Worm (Caenorhabditis elegans) whole organism, L1 larva: ENCODE measurements around the gene srg-4.

Experiments
- ama-1 ChIP-seq: fragments of 150-350 bp; optimal IDR thresholded peaks from 2 replicates; lab custom pipeline; 2014
- blmp-1 ChIP-seq: fragments of 150-350 bp; optimal IDR thresholded peaks from 2 replicates; lab custom pipeline; 2014; ENCODE audit warnings: missing biosample characterization, missing genetic modification characterization
- ceh-63 ChIP-seq: fragments of 200-800 bp; sonication (Bioruptor generic); optimal IDR thresholded peaks from 2 replicates; lab custom pipeline; 2018; ENCODE audit warnings: mild to moderate bottlenecking, missing genetic modification characterization, missing compliant biosample characterization
- ceh-8 ChIP-seq: fragments of 200-800 bp; sonication (Bioruptor generic); optimal IDR thresholded peaks from 2 replicates; lab custom pipeline; 2018; ENCODE audit warnings: mild to moderate bottlenecking, missing genetic modification characterization, moderate library complexity, missing compliant biosample characterization
- ceh-88 ChIP-seq: fragments of 200-800 bp; sonication (Bioruptor generic); IDR thresholded peaks from 2 replicates; pipeline ENCODE4 v1.3.6; 2022; ENCODE audit warnings: missing genetic modification characterization, missing compliant biosample characterization
- dpl-1 ChIP-seq, 3 experiments: fragments of 150-350 bp in 2 of 3; sonication (generic microtip) in 1 of 3; optimal IDR thresholded peaks; 2 replicates each; lab custom pipeline; 2014 to 2017; ENCODE audit warnings: missing biosample characterization in 3 of 3, missing genetic modification characterization in 3 of 3, missing genetic modification reagents in 3 of 3
- efl-1 ChIP-seq, 4 experiments: fragments of 150-350 bp; optimal IDR thresholded peaks in 3 of 4; peaks in 1 of 4; 1 replicate in 1 of 4; 2 replicates in 3 of 4; lab custom pipeline; 2014; ENCODE audit warnings: missing biosample characterization in 2 of 4, missing genetic modification characterization in 2 of 4, missing genetic modification reagents in 2 of 4
- egl-13 ChIP-seq: sonication (generic microtip); optimal IDR thresholded peaks from 2 replicates; lab custom pipeline; 2016; ENCODE audit warnings: missing genotype, missing genetic modification reagents, missing genetic modification characterization, missing compliant biosample characterization
- elt-2 ChIP-seq: sonication (generic microtip); optimal IDR thresholded peaks from 2 replicates; lab custom pipeline; 2016; ENCODE audit warnings: missing genetic modification characterization, mild to moderate bottlenecking, inconsistent platforms, missing compliant biosample characterization, missing genetic modification reagents
- elt-3 ChIP-seq, 6 experiments: fragments of 150-350 bp in 1 of 6; sonication (generic microtip); optimal IDR thresholded peaks; 2 replicates each; lab custom pipeline; 2017 to 2018; ENCODE audit warnings: missing biosample characterization in 6 of 6, missing genetic modification characterization in 6 of 6, inconsistent platforms in 1 of 6
- fos-1 ChIP-seq: fragments of 150-350 bp; optimal IDR thresholded peaks from 2 replicates; lab custom pipeline; 2014; ENCODE audit warnings: missing biosample characterization, missing genetic modification characterization
- hlh-4 ChIP-seq: sonication (generic microtip); optimal IDR thresholded peaks from 2 replicates; lab custom pipeline; 2016; ENCODE audit warnings: mild to moderate bottlenecking, missing genetic modification characterization, missing compliant biosample characterization
- lin-14 ChIP-seq: fragments of 200-800 bp; sonication (Bioruptor generic); optimal IDR thresholded peaks from 2 replicates; lab custom pipeline; 2018; ENCODE audit warnings: mild to moderate bottlenecking, missing genetic modification characterization, moderate library complexity, missing compliant biosample characterization
- lin-15B ChIP-seq: fragments of 150-350 bp; sonication (generic microtip); optimal IDR thresholded peaks from 3 replicates; lab custom pipeline; 2014; ENCODE audit warnings: missing biosample characterization, missing genetic modification characterization
- lin-35 ChIP-seq, 2 experiments: fragments of 150-350 bp; optimal IDR thresholded peaks; 2 replicates each; lab custom pipeline; 2014; ENCODE audit warnings: missing biosample characterization in 2 of 2, missing genetic modification characterization in 2 of 2, missing genetic modification reagents in 2 of 2
- lsy-2 ChIP-seq, 2 experiments: fragments of 150-350 bp; optimal IDR thresholded peaks; 2 replicates each; lab custom pipeline; 2014; ENCODE audit warnings: missing biosample characterization in 2 of 2, missing genetic modification characterization in 2 of 2
- mab-9 ChIP-seq: fragments of 200-800 bp; sonication (Bioruptor generic); IDR thresholded peaks from 2 replicates; pipeline ENCODE4 v1.3.6; 2022; ENCODE audit warnings: missing genetic modification reagents, missing genetic modification characterization, missing compliant biosample characterization
- mef-2 ChIP-seq: fragments of 150-350 bp; optimal IDR thresholded peaks from 2 replicates; lab custom pipeline; 2014; ENCODE audit warnings: missing biosample characterization, missing genetic modification characterization
- mep-1 ChIP-seq: fragments of 150-350 bp; optimal IDR thresholded peaks from 2 replicates; lab custom pipeline; 2014; ENCODE audit warnings: missing biosample characterization, missing genetic modification characterization
- nhr-19 ChIP-seq: fragments of 200-800 bp; sonication (Bioruptor generic); conservative IDR thresholded peaks from 2 replicates; pipeline ENCODE4 v1.3.6; 2022; ENCODE audit warnings: missing genetic modification characterization, missing compliant biosample characterization
- nhr-76 ChIP-seq: sonication (generic microtip); optimal IDR thresholded peaks from 2 replicates; lab custom pipeline; 2017; ENCODE audit warnings: missing biosample characterization, missing genetic modification characterization
- nhr-85 ChIP-seq: sonication (generic microtip); peaks from one replicate; lab custom pipeline; 2016; ENCODE audit warnings: missing genetic modification characterization, inconsistent platforms, missing compliant biosample characterization
- pax-3 ChIP-seq: fragments of 200-800 bp; sonication (Bioruptor generic); optimal IDR thresholded peaks from 2 replicates; lab custom pipeline; 2018; ENCODE audit warnings: mild to moderate bottlenecking, missing genetic modification characterization, moderate library complexity, missing compliant biosample characterization
- rnt-1 ChIP-seq: sonication (generic microtip); optimal IDR thresholded peaks from 2 replicates; lab custom pipeline; 2016; ENCODE audit warnings: mild to moderate bottlenecking, missing genetic modification characterization, moderate library complexity, missing compliant biosample characterization
- snpc-4 ChIP-seq: fragments of 150-350 bp; optimal IDR thresholded peaks from 2 replicates; lab custom pipeline; 2014; ENCODE audit warnings: missing biosample characterization, missing genetic modification characterization
- snu-23 ChIP-seq: sonication (generic microtip); optimal IDR thresholded peaks from 2 replicates; lab custom pipeline; 2016; ENCODE audit warnings: missing genetic modification characterization, missing compliant biosample characterization
- sup-37 ChIP-seq: fragments of 200-800 bp; sonication (Bioruptor generic); optimal IDR thresholded peaks from 2 replicates; lab custom pipeline; 2018; ENCODE audit warnings: mild to moderate bottlenecking, missing genetic modification characterization, missing compliant biosample characterization
- tbx-2 ChIP-seq: sonication (generic microtip); optimal IDR thresholded peaks from 2 replicates; lab custom pipeline; 2016; ENCODE audit warnings: missing genetic modification characterization, missing compliant biosample characterization
- tlp-1 ChIP-seq: fragments of 150-350 bp; optimal IDR thresholded peaks from 2 replicates; lab custom pipeline; 2014; ENCODE audit warnings: missing biosample characterization, missing genetic modification characterization
- unc-86 ChIP-seq: sonication (generic microtip); optimal IDR thresholded peaks from 2 replicates; lab custom pipeline; 2016; ENCODE audit warnings: missing genetic modification characterization, missing compliant biosample characterization
- unc-98 ChIP-seq: fragments of 200-800 bp; sonication (Bioruptor generic); IDR thresholded peaks from 2 replicates; pipeline ENCODE4 v1.3.6; 2022; ENCODE audit warnings: missing genetic modification characterization, missing compliant biosample characterization
- zip-4 ChIP-seq: fragments of 200-800 bp; sonication (Bioruptor generic); optimal IDR thresholded peaks from 2 replicates; lab custom pipeline; 2018; ENCODE audit warnings: mild to moderate bottlenecking, missing genetic modification characterization, moderate library complexity, missing compliant biosample characterization

Gene srg-4

ce11 chrIII:6297599-6297998, 35.7 kb upstream of the srg-4 start:
- no peak for TF ChIP-seq unc-98 (GFP tag; lab: Robert Waterston, UW)
- no peak for TF ChIP-seq mep-1 (tag; lab: Kevin White, UChicago)
- TF ChIP-seq mab-9 (GFP tag; lab: Robert Waterston, UW), result no peak
- TF ChIP-seq lin-14 (GFP tag; lab: Kevin White, UChicago), result peak; percentile 45
- no peak for TF ChIP-seq egl-13 (tag; lab: Kevin White, UChicago)
- TF ChIP-seq unc-86 (tag; lab: Kevin White, UChicago), result no peak

ce11 chrIII:6295972-6296700, 34.3 kb upstream of the srg-4 start, which contains the start of gene F47D12.7:
Gene F47D12.7, minus strand, starts transcription at chrIII:6296022.
- TF ChIP-seq nhr-19 (no peak), ama-1 (no peak), tbx-2 (tag; lab: Kevin White, UChicago) (no peak), unc-98 (GFP tag; lab: Robert Waterston, UW) (no peak), snpc-4 (tag; lab: Kevin White, UChicago) (no peak), rnt-1 (tag; lab: Kevin White, UChicago) (no peak), ceh-88 (no peak), ceh-63 (GFP tag; lab: Kevin White, UChicago) (no peak), hlh-4 (no peak)
- TF ChIP-seq, all 84 proteins: peak for 0

ce11 chrIII:6290469-6291182, 28.7 kb upstream of the srg-4 start:
- peak; percentile 3 for TF ChIP-seq fos-1 (tag; lab: Kevin White, UChicago)
- TF ChIP-seq elt-2 (tag; lab: Kevin White, UChicago), result peak; percentile 34
- no peak for TF ChIP-seq hlh-4

DNA sequence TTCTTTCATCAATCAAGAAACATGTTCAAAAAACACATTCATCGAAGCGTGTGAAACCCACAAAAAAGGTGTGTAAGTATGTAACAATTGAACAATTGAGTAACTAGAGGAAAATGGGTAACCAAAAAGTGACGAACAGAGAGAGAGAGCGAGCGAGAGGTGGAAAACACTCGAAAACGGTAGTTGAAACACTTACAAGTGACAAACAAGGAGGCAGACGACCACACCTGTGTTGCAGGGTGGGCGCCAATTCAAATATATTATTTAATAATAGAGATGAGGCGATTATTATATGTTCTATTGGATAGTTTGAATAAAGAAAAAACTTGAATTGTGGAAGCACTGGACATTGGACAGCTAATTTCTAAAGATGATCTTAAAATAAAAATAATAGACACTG, 27.5 kb upstream of the srg-4 start:
- TF ChIP-seq ceh-8 (GFP tag; lab: Kevin White, UChicago) (no peak), elt-2 (tag; lab: Kevin White, UChicago) (no peak), snu-23 (GFP tag; lab: Kevin White, UChicago) (peak; percentile 9), nhr-76 (tag; lab: Kevin White, UChicago) (no peak), lsy-2 (tag; optimal IDR thresholded peaks at IDR 0.05; lab: Kevin White, UChicago) (peak in 1 of 2 experiments; percentile 9), blmp-1 (peak; percentile 10), lin-35 (GFP tag; optimal IDR thresholded peaks at IDR 0.05; lab: Kevin White, UChicago) (peak; percentile 47 to 66), lin-14 (GFP tag; lab: Kevin White, UChicago) (peak; percentile 64), nhr-85 (tag; lab: Kevin White, UChicago) (peak; percentile 35), efl-1 (optimal IDR thresholded peaks at IDR 0.05; lab: Kevin White, UChicago) (peak in 1 of 2 experiments; percentile 50), efl-1 (GFP tag; optimal IDR thresholded peaks at IDR 0.05 in 1 of 2; lab: Kevin White, UChicago) (peak; percentile 70 to 95), tlp-1 (tag; lab: Kevin White, UChicago) (no peak), lin-15B (tag; lab: Kevin White, UChicago) (peak; percentile 16), ceh-88 (no peak), mef-2 (no peak), dpl-1 (GFP tag; optimal IDR thresholded peaks at IDR 0.05; lab: Kevin White, UChicago) (peak; percentile 34 to 73 (median 46))

ce11 chrIII:6287195-6287594, 25.3 kb upstream of the srg-4 start, which contains the start of gene F47D12.6:
Gene F47D12.6, minus strand, starts transcription at chrIII:6287295.
- TF ChIP-seq pax-3 (tag; lab: Kevin White, UChicago), result no peak
- TF ChIP-seq blmp-1, result no peak
- peak in 1 of 6 experiments; percentile 53 for TF ChIP-seq elt-3 (tag; optimal IDR thresholded peaks at IDR 0.05; lab: Kevin White, UChicago)
- no peak for TF ChIP-seq zip-4 (GFP tag; lab: Kevin White, UChicago)
- TF ChIP-seq sup-37, result no peak
